Fruit fly (Drosophila melanogaster) whole organism, embryonic: ENCODE measurements around the gene CG9775.

Experiments
- CG10366 ChIP-seq: fragments of 200-800 bp; sonication (Bioruptor generic); IDR thresholded peaks from 2 replicates; pipeline ENCODE4 v1.3.6; 2022; ENCODE audit warnings: missing biosample characterization, missing genetic modification characterization
- CG17829 ChIP-seq: fragments of 200-800 bp; optimal IDR thresholded peaks from 2 replicates; lab custom pipeline; 2019; ENCODE audit warnings: missing biosample characterization, mild to moderate bottlenecking, missing genetic modification characterization, moderate library complexity
- CG34376 ChIP-seq: fragments of 200-800 bp; sonication (Bioruptor generic); optimal IDR thresholded peaks from 2 replicates; lab custom pipeline; 2018; ENCODE audit warnings: missing biosample characterization, mild to moderate bottlenecking, missing genetic modification characterization
- CG9817 ChIP-seq: fragments of 200-800 bp; sonication (Bioruptor generic); optimal IDR thresholded peaks from 2 replicates; lab custom pipeline; 2018; ENCODE audit warnings: missing biosample characterization, mild to moderate bottlenecking, missing genetic modification characterization, moderate library complexity
- Lpt ChIP-seq: fragments of >200 bp; optimal IDR thresholded peaks from 2 replicates; lab custom pipeline; 2018; ENCODE audit warnings: missing biosample characterization, missing genetic modification characterization
- cad ChIP-seq: fragments of >200 bp; optimal IDR thresholded peaks from 2 replicates; lab custom pipeline; 2017; ENCODE audit warnings: missing biosample characterization, missing genetic modification characterization
- crol ChIP-seq: fragments of 200-800 bp; sonication (Bioruptor generic); IDR thresholded peaks from 2 replicates; pipeline ENCODE4 v1.3.6; 2022; ENCODE audit warnings: missing biosample characterization, missing genetic modification characterization
- esg ChIP-seq: fragments of 200-800 bp; sonication (Bioruptor generic); conservative IDR thresholded peaks from 2 replicates; pipeline ENCODE4 v1.3.6; 2022; ENCODE audit warnings: missing biosample characterization, missing genetic modification characterization
- slbo ChIP-seq: fragments of 200-800 bp; sonication (Bioruptor generic); IDR thresholded peaks from 2 replicates; pipeline ENCODE4 v1.3.6; 2022; ENCODE audit warnings: missing biosample characterization, missing genetic modification characterization

- no peak for TF ChIP-seq CG9817 (tag; lab: Kevin White, UChicago)
- TF ChIP-seq slbo (GFP tag; lab: Robert Waterston, UW), result no peak
- no peak for TF ChIP-seq CG10366
- no peak for TF ChIP-seq crol
- no peak for TF ChIP-seq CG34376 (GFP tag; lab: Kevin White, UChicago)
- TF ChIP-seq esg (GFP tag; lab: Robert Waterston, UW), result no peak
- TF ChIP-seq Lpt (GFP tag; lab: Kevin White, UChicago), result no peak
- no peak for TF ChIP-seq CG17829
- TF ChIP-seq cad (GFP tag; lab: Kevin White, UChicago), result no peak
Measured at dm6 chr3R:4690508-4690907, 48.9 kb upstream of the CG9775 start, which contains the start of gene CG33927.
